Worm (Caenorhabditis elegans) whole organism, mixed stage, embryonic: ENCODE results near the gene F07C4.6.

Experiments
- M03D4.4 ChIP-seq: sonication (generic microtip); optimal IDR thresholded peaks from 2 replicates; lab custom pipeline; 2017; ENCODE audit warnings: mild to moderate bottlenecking, missing genetic modification characterization, missing compliant biosample characterization
- drap-1 ChIP-seq: fragments of 200-800 bp; sonication (Bioruptor generic); optimal IDR thresholded peaks from 3 replicates; lab custom pipeline; 2018; ENCODE audit warnings: mild to moderate bottlenecking, missing genetic modification characterization, missing compliant biosample characterization
- elt-1 ChIP-seq: sonication (generic microtip); optimal IDR thresholded peaks from 2 replicates; lab custom pipeline; 2017; ENCODE audit warnings: missing genetic modification characterization, mild to moderate bottlenecking, missing compliant biosample characterization, antibody characterized with exemption, moderate library complexity, borderline replicate concordance; ENCODE audit not compliant: insufficient read depth
- lsy-2 ChIP-seq: fragments of 150-350 bp; optimal IDR thresholded peaks from 2 replicates; lab custom pipeline; 2014; ENCODE audit warnings: missing biosample characterization, missing genetic modification characterization
- mep-1 ChIP-seq: fragments of 150-350 bp; optimal IDR thresholded peaks from 2 replicates; lab custom pipeline; 2017; ENCODE audit warnings: missing biosample characterization, missing genetic modification reagents, missing genetic modification characterization, inconsistent platforms
- mls-2 ChIP-seq: sonication (generic microtip); optimal IDR thresholded peaks from 2 replicates; lab custom pipeline; 2016; ENCODE audit warnings: mild to moderate bottlenecking, missing genetic modification characterization, moderate library complexity, missing compliant biosample characterization
- nhr-12 ChIP-seq: fragments of 150-350 bp; optimal IDR thresholded peaks from 2 replicates; lab custom pipeline; 2014; ENCODE audit warnings: missing biosample characterization, missing genetic modification characterization
- nhr-237 ChIP-seq: fragments of 150-350 bp; optimal IDR thresholded peaks from 2 replicates; lab custom pipeline; 2014; ENCODE audit warnings: missing biosample characterization, missing genetic modification characterization
- nhr-76 ChIP-seq: sonication (generic microtip); optimal IDR thresholded peaks from 2 replicates; lab custom pipeline; 2017; ENCODE audit warnings: missing biosample characterization, missing genetic modification characterization
- snpc-4 ChIP-seq: fragments of 150-350 bp; optimal IDR thresholded peaks from 2 replicates; lab custom pipeline; 2014; ENCODE audit warnings: missing biosample characterization, missing genetic modification characterization
- unc-39 ChIP-seq: fragments of 150-350 bp; optimal IDR thresholded peaks from 2 replicates; lab custom pipeline; 2014; ENCODE audit warnings: missing biosample characterization, missing genetic modification characterization
- unc-62 ChIP-seq: fragments of 150-350 bp; optimal IDR thresholded peaks from 2 replicates; lab custom pipeline; 2014; ENCODE audit warnings: missing biosample characterization, missing genetic modification reagents, missing genetic modification characterization

ce11 chrV:7612044-7612443, 14.6 kb upstream of the F07C4.6 start, which contains the start of gene clec-215:
- TF ChIP-seq M03D4.4 (tag; lab: Kevin White, UChicago), result no peak
- TF ChIP-seq lsy-2, result no peak
- no peak for TF ChIP-seq unc-62
- TF ChIP-seq unc-39 (tag; lab: Kevin White, UChicago), result no peak
- no peak for TF ChIP-seq drap-1 (GFP tag; lab: Kevin White, UChicago)
- no peak for TF ChIP-seq nhr-237 (tag; lab: Kevin White, UChicago)
- TF ChIP-seq mep-1 (tag; lab: Kevin White, UChicago), result no peak
- TF ChIP-seq elt-1 (tag; lab: Kevin White, UChicago), result no peak
- TF ChIP-seq nhr-12, result no peak
- no peak for TF ChIP-seq mls-2 (tag; lab: Kevin White, UChicago)
- no peak for TF ChIP-seq snpc-4 (tag; lab: Kevin White, UChicago)
- TF ChIP-seq nhr-76, result no peak
